Worm (Caenorhabditis elegans): Measurements from ENCODE around the gene F13B12.6.

F13B12.6 gene

ce11 chrIV:10366018-10366417 lies 51.7 kb downstream of the F13B12.6 start, which contains the start of gene sir-2.1 (continued):
- no peak for TF ChIP-seq ceh-91 (GFP tag; IDR thresholded peaks at IDR 0.05)
- peak; percentile 40; the same call in 1 of the 2 replicates for TF ChIP-seq pbrm-1 (GFP tag; IDR thresholded peaks at IDR 0.05)
- TF ChIP-seq rcor-1 (GFP tag; IDR thresholded peaks at IDR 0.05): 0 out of 2 replicates have a peak, but pooled peaks have one; percentile 25
- TF ChIP-seq die-1 (tag; optimal IDR thresholded peaks at IDR 0.05): peak; percentile 5
- TF ChIP-seq xnd-1 (tag; optimal IDR thresholded peaks at IDR 0.05): peak; percentile 11
- no peak for TF ChIP-seq egrh-3 (GFP tag; IDR thresholded peaks at IDR 0.05)
- TF ChIP-seq ztf-3 (GFP tag; optimal IDR thresholded peaks at IDR 0.05): no peak

Data from whole organism, young adult.